Worm (Caenorhabditis elegans) whole organism, midembryonic: ENCODE results near the gene F18A12.2.

Experiments
- T22C8.4 ChIP-seq: fragments of 200-800 bp; sonication (Bioruptor generic); IDR thresholded peaks from 2 replicates; pipeline ENCODE4 v1.3.6; 2022; ENCODE audit warnings: missing genetic modification characterization, missing compliant biosample characterization
- cog-1 ChIP-seq: sonication (generic microtip); optimal IDR thresholded peaks from 2 replicates; lab custom pipeline; 2016; ENCODE audit warnings: missing genetic modification characterization, missing compliant biosample characterization
- flt-1 ChIP-seq: fragments of 200-800 bp; sonication (Bioruptor generic); IDR thresholded peaks from 2 replicates; pipeline ENCODE4 v1.3.6; 2022; ENCODE audit warnings: missing genetic modification characterization, missing compliant biosample characterization
- klf-2 ChIP-seq: fragments of 200-800 bp; sonication (Bioruptor generic); conservative IDR thresholded peaks from 2 replicates; pipeline ENCODE4 v1.3.6; 2022; ENCODE audit warnings: missing genetic modification reagents, missing genetic modification characterization, missing compliant biosample characterization
- med-1 ChIP-seq: sonication (generic microtip); optimal IDR thresholded peaks from 2 replicates; lab custom pipeline; 2017; ENCODE audit warnings: missing genetic modification characterization, mild to moderate bottlenecking, missing compliant biosample characterization, antibody characterized with exemption, missing genetic modification reagents; ENCODE audit not compliant: insufficient read depth
- ref-1 ChIP-seq: fragments of 200-800 bp; sonication (Bioruptor generic); conservative IDR thresholded peaks from 2 replicates; pipeline ENCODE4 v1.3.6; 2022; ENCODE audit warnings: missing genetic modification reagents, missing genetic modification characterization, missing compliant biosample characterization
- tab-1 ChIP-seq: fragments of 200-800 bp; sonication (Bioruptor generic); IDR thresholded peaks from 2 replicates; pipeline ENCODE4 v1.3.6; 2022; ENCODE audit warnings: missing genetic modification characterization, missing compliant biosample characterization
- ztf-23 ChIP-seq: fragments of 200-800 bp; sonication (Bioruptor generic); IDR thresholded peaks from 2 replicates; pipeline ENCODE4 v1.3.6; 2022; ENCODE audit warnings: missing genetic modification reagents, missing genetic modification characterization, missing compliant biosample characterization
- ztf-29 ChIP-seq: fragments of 200-800 bp; sonication (Bioruptor generic); IDR thresholded peaks from 2 replicates; pipeline ENCODE4 v1.3.6; 2022; ENCODE audit warnings: missing genetic modification reagents, missing genetic modification characterization, missing compliant biosample characterization

The F18A12.2 gene

DNA sequence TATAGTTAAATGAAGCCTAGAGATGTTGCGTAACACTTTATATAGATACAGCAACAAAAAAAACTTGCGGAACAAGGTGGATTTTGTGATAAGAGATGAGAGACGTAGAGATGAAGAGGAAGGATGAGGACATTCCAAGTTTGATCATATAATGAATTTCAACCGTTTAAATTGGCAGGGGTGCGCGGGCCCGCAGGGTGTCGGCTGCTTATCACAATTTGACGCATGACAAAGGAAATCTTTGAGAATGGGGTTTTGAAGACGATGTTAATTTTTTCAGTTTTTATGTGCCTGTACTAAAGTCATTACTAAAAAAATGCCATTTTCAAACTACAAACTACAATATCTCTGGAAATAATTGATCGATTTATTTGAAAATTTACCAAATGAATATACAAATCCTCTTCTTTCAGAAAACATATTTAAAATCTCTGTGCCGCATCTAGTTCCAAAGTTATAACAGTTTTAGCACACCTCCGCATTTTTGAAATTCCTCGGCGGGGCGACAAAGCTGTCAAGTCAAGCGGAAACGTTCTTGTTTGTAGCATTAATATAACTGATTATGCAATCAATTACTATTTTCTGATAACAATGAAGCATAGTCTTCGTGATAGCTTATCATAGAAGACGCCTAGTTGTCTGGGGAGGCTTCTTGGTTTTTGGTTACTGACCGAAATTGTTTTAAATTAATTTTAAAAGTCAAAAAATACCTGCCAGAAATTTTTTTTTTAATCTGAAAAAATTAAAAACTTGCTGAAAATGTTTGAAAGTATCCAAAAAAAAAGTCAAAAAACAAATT is 25.4 kb downstream of the F18A12.2 start:
- TF ChIP-seq med-1 (GFP tag; lab: Kevin White, UChicago): no peak
- no peak for TF ChIP-seq ztf-29
- TF ChIP-seq cog-1 (tag; lab: Kevin White, UChicago): no peak
- no peak for TF ChIP-seq klf-2 (GFP tag; lab: Robert Waterston, UW)
- TF ChIP-seq ztf-23: no peak
- no peak for TF ChIP-seq tab-1
- TF ChIP-seq T22C8.4 (GFP tag; lab: Robert Waterston, UW): no peak
- no peak for TF ChIP-seq flt-1 (GFP tag; lab: Robert Waterston, UW)
- no peak for TF ChIP-seq ref-1 (GFP tag; lab: Robert Waterston, UW)

DNA sequence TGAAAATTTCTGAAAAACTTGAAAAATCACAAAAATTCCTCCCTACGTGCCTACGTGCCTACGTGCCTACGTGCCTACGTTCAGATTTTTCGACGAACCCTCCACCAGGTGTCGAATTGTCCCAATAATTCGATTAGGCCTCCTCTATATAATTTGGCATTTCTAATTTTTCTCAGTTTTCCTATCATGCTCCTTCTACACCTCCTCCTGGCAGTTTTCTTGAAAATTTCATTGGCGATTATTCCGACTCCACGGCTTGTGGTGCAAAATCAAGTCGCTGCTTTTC is 25.9 kb downstream of the F18A12.2 start, which contains the start of gene C16C8.17:
Gene C16C8.17 (plus strand): TSS at position 187 of the 286 bp plus-strand sequence.
- TF ChIP-seq flt-1 (GFP tag; lab: Robert Waterston, UW): no peak
- no peak for TF ChIP-seq T22C8.4 (GFP tag; lab: Robert Waterston, UW)
- TF ChIP-seq tab-1: no peak
- TF ChIP-seq klf-2 (GFP tag; lab: Robert Waterston, UW): no peak
- no peak for TF ChIP-seq ztf-29
- no peak for TF ChIP-seq ztf-23
- TF ChIP-seq cog-1 (tag; lab: Kevin White, UChicago): no peak
- TF ChIP-seq ref-1 (GFP tag; lab: Robert Waterston, UW): no peak
- no peak for TF ChIP-seq med-1 (GFP tag; lab: Kevin White, UChicago)

DNA sequence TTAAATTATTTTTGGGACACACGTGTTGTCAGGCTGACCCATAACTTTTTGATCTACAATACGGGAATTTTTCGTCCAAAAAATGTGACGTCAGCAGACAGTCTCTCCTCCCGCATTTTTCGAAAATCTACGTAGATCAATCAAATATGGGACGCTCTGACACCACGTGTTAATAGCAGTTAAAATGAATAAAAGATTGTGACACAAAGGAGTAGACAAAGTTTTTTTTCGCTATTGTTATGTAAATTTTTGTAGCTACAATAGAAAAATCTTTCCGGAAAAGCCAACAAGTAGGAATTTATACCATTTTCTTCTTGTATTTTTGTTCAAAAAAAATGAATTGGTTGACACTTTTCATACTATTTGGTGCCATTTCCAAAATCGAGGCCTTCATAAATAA is 26.7 kb downstream of the F18A12.2 start, which contains the start of gene C16C8.27:
Gene C16C8.27 (plus strand): TSS at position 301 of the 400 bp plus-strand sequence.
- no peak for TF ChIP-seq med-1 (GFP tag; lab: Kevin White, UChicago)
- no peak for TF ChIP-seq flt-1 (GFP tag; lab: Robert Waterston, UW)
- TF ChIP-seq tab-1: no peak
- no peak for TF ChIP-seq cog-1 (tag; lab: Kevin White, UChicago)
- TF ChIP-seq ztf-23: no peak
- TF ChIP-seq ztf-29: no peak
- TF ChIP-seq ref-1 (GFP tag; lab: Robert Waterston, UW): no peak
- TF ChIP-seq T22C8.4 (GFP tag; lab: Robert Waterston, UW): no peak
- no peak for TF ChIP-seq klf-2 (GFP tag; lab: Robert Waterston, UW)

DNA sequence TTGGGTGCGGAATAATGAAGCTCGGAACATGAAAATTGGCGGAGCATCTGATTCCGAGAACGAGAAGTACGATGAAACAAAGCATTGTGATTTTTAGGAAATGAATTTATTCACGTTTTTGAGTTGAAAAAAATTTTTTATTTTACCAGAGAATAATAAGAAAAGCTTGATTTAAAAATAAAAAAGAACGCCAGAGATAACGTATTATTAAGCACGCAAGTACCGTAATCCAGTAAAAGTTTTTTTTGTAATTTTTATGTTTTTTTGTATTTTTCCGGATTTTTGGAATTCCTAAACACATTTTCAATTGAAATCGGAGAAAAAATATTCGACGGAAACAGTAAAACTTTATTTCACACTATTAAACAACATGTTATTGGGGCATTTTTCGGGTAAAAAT is 28.5 kb downstream of the F18A12.2 start, which contains the start of gene C16C8.22:
Gene C16C8.22 (minus strand): TSS at position 101 of the 400 bp plus-strand sequence.
- TF ChIP-seq tab-1 (no peak), flt-1 (GFP tag; lab: Robert Waterston, UW) (no peak), ztf-29 (no peak), ref-1 (GFP tag; lab: Robert Waterston, UW) (no peak), ztf-23 (no peak), klf-2 (GFP tag; lab: Robert Waterston, UW) (no peak), cog-1 (tag; lab: Kevin White, UChicago) (no peak), med-1 (GFP tag; lab: Kevin White, UChicago) (no peak), T22C8.4 (GFP tag; lab: Robert Waterston, UW) (no peak)

DNA sequence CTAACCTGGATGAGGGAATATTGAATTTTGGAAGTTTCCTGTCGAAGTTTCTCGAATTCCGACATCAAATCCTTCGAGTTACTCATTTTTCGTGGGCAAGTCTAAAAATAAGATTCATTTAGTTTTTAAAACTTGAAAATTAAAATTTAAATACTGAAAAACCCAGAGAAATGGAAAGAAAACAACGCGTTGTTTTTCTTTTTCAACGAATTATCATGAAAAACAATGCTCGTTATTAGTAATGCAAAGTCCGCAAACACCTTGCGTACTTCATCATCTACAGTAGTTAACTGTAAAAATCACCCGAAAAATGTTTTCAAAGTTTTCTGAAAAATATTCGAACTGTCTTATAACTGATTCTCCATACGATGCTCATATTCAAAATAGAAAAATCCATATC is 29.6 kb downstream of the F18A12.2 start, which contains the start of gene C16C8.4:
Gene C16C8.4 (minus strand): TSS at position 101 of the 400 bp plus-strand sequence.
- TF ChIP-seq tab-1 (no peak), med-1 (GFP tag; lab: Kevin White, UChicago) (no peak), ztf-29 (no peak), ref-1 (GFP tag; lab: Robert Waterston, UW) (no peak), cog-1 (tag; lab: Kevin White, UChicago) (no peak), T22C8.4 (GFP tag; lab: Robert Waterston, UW) (no peak), ztf-23 (no peak), klf-2 (GFP tag; lab: Robert Waterston, UW) (no peak), flt-1 (GFP tag; lab: Robert Waterston, UW) (no peak)

DNA sequence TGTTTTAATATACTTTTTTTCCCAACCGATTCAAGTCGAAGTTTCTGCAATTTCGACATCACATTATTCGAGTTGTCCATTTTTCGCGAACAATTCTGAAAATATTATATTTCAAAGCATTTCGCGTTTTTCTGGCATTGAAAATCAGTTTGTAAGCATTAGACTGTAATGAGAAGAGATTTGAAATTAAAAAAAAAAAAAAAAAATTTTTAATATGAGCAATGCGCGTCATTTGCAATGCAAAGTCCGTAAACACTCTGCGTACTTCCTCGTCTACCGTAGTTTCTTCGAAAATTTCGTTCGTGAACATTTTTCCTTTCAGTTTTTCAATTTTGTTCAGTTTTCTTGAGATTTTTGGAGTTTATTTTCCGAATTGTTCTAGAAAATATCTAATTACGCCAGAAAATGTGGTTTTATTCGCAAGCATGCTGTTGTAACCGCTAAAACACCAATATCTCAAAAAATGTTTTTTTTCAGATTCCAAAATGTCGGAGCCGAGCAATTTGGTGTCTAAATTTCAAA is 30.7 kb downstream of the F18A12.2 start, which contains the start of the genes C16C8.5 and C16C8.16:
Gene C16C8.5 (minus strand): TSS at position 101 of the 522 bp plus-strand sequence.
Gene C16C8.16 (plus strand): TSS at position 472 of the 522 bp plus-strand sequence.
- TF ChIP-seq cog-1 (tag; lab: Kevin White, UChicago) (no peak), med-1 (GFP tag; lab: Kevin White, UChicago) (no peak)

DNA sequence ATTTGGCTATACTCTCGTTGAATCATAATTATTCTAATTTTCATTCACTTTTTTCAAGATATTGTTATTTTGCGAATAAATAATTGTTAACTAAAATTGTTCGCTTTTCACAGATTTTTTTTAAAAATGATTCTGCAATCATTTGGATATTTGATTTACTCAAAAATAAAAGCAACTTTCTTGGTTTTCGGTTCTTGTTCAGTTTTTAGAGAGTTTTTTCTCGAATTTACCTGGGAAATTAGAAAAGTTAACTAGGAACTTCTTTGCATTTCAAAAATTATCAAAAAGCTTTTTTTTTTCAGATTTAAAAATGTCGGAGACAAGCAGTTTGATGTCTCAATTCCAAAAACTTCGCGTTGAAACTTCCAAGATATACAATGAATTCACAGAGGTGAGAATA is 32.0 kb downstream of the F18A12.2 start, which contains the start of the genes C16C8.20 and gldi-6:
Gene C16C8.20 (plus strand): TSS at position 301 of the 400 bp plus-strand sequence.
Gene gldi-6 (plus strand): TSS at position 301 of the 400 bp plus-strand sequence.
- TF ChIP-seq ztf-29: no peak
- TF ChIP-seq cog-1 (tag; lab: Kevin White, UChicago): no peak
- TF ChIP-seq ztf-23: no peak
- TF ChIP-seq T22C8.4 (GFP tag; lab: Robert Waterston, UW): no peak
- TF ChIP-seq flt-1 (GFP tag; lab: Robert Waterston, UW): no peak
- no peak for TF ChIP-seq med-1 (GFP tag; lab: Kevin White, UChicago)
- no peak for TF ChIP-seq klf-2 (GFP tag; lab: Robert Waterston, UW)
- no peak for TF ChIP-seq tab-1
- TF ChIP-seq ref-1 (GFP tag; lab: Robert Waterston, UW): no peak

DNA sequence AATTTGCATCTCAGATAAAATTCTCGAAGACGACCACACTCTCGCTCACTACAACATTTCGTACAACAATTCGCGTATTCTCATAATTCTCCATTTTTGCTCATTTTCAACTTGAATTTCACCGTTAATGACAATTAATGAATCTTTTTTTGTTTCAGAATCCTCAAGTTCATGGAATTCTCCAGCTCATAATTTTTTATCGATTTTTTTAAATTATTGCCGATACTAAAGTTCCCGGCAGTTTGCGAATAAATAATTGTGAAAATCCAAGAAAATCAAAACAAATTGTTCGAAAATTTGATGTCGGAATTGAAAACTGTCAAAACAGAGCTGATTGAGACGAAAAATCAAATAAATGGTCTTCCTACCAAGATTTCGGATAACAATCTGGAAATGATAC is 33.2 kb downstream of the F18A12.2 start, which contains the start of gene C16C8.21:
Gene C16C8.21 (plus strand): TSS at position 301 of the 400 bp plus-strand sequence.
- TF ChIP-seq klf-2 (GFP tag; lab: Robert Waterston, UW): no peak
- no peak for TF ChIP-seq T22C8.4 (GFP tag; lab: Robert Waterston, UW)

DNA sequence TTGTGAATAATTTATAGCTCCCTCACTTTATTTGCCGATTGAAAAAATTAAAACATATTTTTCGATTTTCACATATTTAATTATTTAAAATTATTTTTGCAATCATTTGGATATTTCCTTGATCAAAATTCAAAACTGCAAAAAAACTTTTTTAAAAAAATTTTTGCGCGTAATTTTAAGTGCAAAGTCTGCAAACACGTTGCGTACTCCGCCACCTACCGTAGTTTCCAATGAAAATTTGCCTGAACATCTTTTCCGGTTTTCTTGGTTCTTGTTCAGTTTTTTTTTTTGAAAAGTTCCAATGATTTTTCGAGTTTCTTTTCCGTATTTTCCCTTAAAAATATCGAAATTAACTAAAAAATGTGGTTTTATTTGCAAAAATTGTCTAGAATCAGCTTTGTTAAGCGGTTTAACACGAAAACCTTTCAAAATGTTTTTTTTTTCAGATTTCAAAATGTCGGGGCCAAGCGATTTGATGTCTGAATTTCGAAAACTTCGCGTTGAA is 34.2 kb downstream of the F18A12.2 start, which contains the start of gene C16C8.25:
Gene C16C8.25 (plus strand): TSS at position 455 of the 505 bp plus-strand sequence.
- TF ChIP-seq med-1 (GFP tag; lab: Kevin White, UChicago) (no peak), flt-1 (GFP tag; lab: Robert Waterston, UW) (no peak)
